Fruit fly (Drosophila melanogaster) whole organism, embryonic: ENCODE results near the gene spg.

ENCODE experiments used
- Ada2b ChIP-seq: fragments of 200-800 bp; sonication (Bioruptor generic); IDR thresholded peaks from 2 replicates; pipeline ENCODE4 v1.3.6; 2022; ENCODE audit warnings: missing biosample characterization, missing genetic modification characterization
- B-H2 ChIP-seq: fragments of 200-800 bp; sonication (Bioruptor generic); optimal IDR thresholded peaks from 2 replicates; lab custom pipeline; 2018; ENCODE audit warnings: missing biosample characterization, mild to moderate bottlenecking, missing genetic modification characterization
- CG10462 ChIP-seq: fragments of 200-800 bp; sonication (Bioruptor generic); optimal IDR thresholded peaks from 2 replicates; lab custom pipeline; 2016; ENCODE audit warnings: missing biosample characterization, missing genetic modification characterization
- CG10543 ChIP-seq: fragments of 200-800 bp; sonication (Bioruptor generic); optimal IDR thresholded peaks from 3 replicates; lab custom pipeline; 2017; ENCODE audit warnings: missing biosample characterization, mild to moderate bottlenecking, missing genetic modification characterization, moderate library complexity
- CG11456 ChIP-seq: fragments of 200-800 bp; sonication (Bioruptor generic); IDR thresholded peaks from 3 replicates; pipeline ENCODE4 v1.3.6; 2022; ENCODE audit warnings: missing biosample characterization, missing genetic modification characterization
- CG12155 ChIP-seq: fragments of 200-800 bp; sonication (Bioruptor generic); optimal IDR thresholded peaks from 3 replicates; lab custom pipeline; 2016; ENCODE audit warnings: missing biosample characterization, missing genetic modification characterization
- CG12659 ChIP-seq: fragments of 200-800 bp; sonication (Bioruptor generic); optimal IDR thresholded peaks from 3 replicates; lab custom pipeline; 2017; ENCODE audit warnings: mild to moderate bottlenecking, missing biosample characterization, missing genetic modification reagents, missing genetic modification characterization
- CG14710 ChIP-seq: fragments of 200-800 bp; sonication (Bioruptor generic); optimal IDR thresholded peaks from 3 replicates; lab custom pipeline; 2019; ENCODE audit warnings: missing biosample characterization, mild to moderate bottlenecking, missing genetic modification characterization, moderate library complexity
- CG16815 ChIP-seq: fragments of 200-800 bp; sonication (Bioruptor generic); optimal IDR thresholded peaks from 3 replicates; lab custom pipeline; 2017; ENCODE audit warnings: missing biosample characterization, mild to moderate bottlenecking, missing genetic modification characterization
- CG17328 ChIP-seq: fragments of 200-800 bp; sonication (Bioruptor generic); IDR thresholded peaks from 2 replicates; pipeline ENCODE4 v1.3.6; 2022; ENCODE audit warnings: missing biosample characterization, missing genetic modification characterization
- CG17359 ChIP-seq: fragments of 200-800 bp; sonication (Bioruptor generic); optimal IDR thresholded peaks from 3 replicates; lab custom pipeline; 2018; ENCODE audit warnings: missing biosample characterization, mild to moderate bottlenecking, missing genetic modification characterization, moderate library complexity
- CG2120 ChIP-seq: fragments of 200-800 bp; sonication (Bioruptor generic); optimal IDR thresholded peaks from 3 replicates; lab custom pipeline; 2016; ENCODE audit warnings: missing biosample characterization, missing genetic modification characterization
- CG2202 ChIP-seq: fragments of 200-800 bp; sonication (Bioruptor generic); optimal IDR thresholded peaks from 2 replicates; lab custom pipeline; 2018; ENCODE audit warnings: missing biosample characterization, mild to moderate bottlenecking, missing genetic modification characterization
- CG2678 ChIP-seq: fragments of 200-800 bp; sonication (Bioruptor generic); optimal IDR thresholded peaks from 3 replicates; lab custom pipeline; 2019; ENCODE audit warnings: missing biosample characterization, mild to moderate bottlenecking, missing genetic modification characterization, moderate library complexity
- CG30020 ChIP-seq: fragments of 200-800 bp; optimal IDR thresholded peaks from 2 replicates; lab custom pipeline; 2019; ENCODE audit warnings: missing biosample characterization, mild to moderate bottlenecking, missing genetic modification characterization, moderate library complexity
- CG32767 ChIP-seq: fragments of 200-800 bp; sonication (Bioruptor generic); IDR thresholded peaks from 2 replicates; pipeline ENCODE4 v1.3.6; 2022; ENCODE audit warnings: missing biosample characterization, missing genetic modification characterization
- CG3407 ChIP-seq: fragments of 200-800 bp; sonication (Bioruptor generic); optimal IDR thresholded peaks from 2 replicates; lab custom pipeline; 2018; ENCODE audit warnings: missing biosample characterization, mild to moderate bottlenecking, missing genetic modification characterization
- CG34224 ChIP-seq: fragments of 200-800 bp; sonication (Bioruptor generic); IDR thresholded peaks from 3 replicates; pipeline ENCODE4 v1.3.6; 2022; ENCODE audit warnings: missing biosample characterization, missing genetic modification characterization; ENCODE audit not compliant: partially characterized antibody
- CG4730 ChIP-seq: fragments of 200-800 bp; sonication (Bioruptor generic); IDR thresholded peaks from 2 replicates; pipeline ENCODE4 v1.3.6; 2022; ENCODE audit warnings: missing biosample characterization, missing genetic modification characterization
- CG6272 ChIP-seq: fragments of 200-800 bp; sonication (Bioruptor generic); IDR thresholded peaks from 2 replicates; pipeline ENCODE4 v1.3.6; 2022; ENCODE audit warnings: missing biosample characterization, missing genetic modification characterization
- CG6654 ChIP-seq: fragments of 200-800 bp; sonication (Bioruptor generic); optimal IDR thresholded peaks from 2 replicates; lab custom pipeline; 2017; ENCODE audit warnings: missing biosample characterization, mild to moderate bottlenecking, missing genetic modification characterization
- CG7745 ChIP-seq: fragments of 200-800 bp; sonication (Bioruptor generic); optimal IDR thresholded peaks from 2 replicates; lab custom pipeline; 2018; ENCODE audit warnings: missing biosample characterization, mild to moderate bottlenecking, missing genetic modification characterization, moderate library complexity
- CG7839 ChIP-seq: fragments of 200-800 bp; sonication (Bioruptor generic); optimal IDR thresholded peaks from 3 replicates; lab custom pipeline; 2018; ENCODE audit warnings: missing biosample characterization, mild to moderate bottlenecking, missing genetic modification characterization, moderate library complexity
- CG8281 ChIP-seq: fragments of 200-800 bp; sonication (Bioruptor generic); optimal IDR thresholded peaks from 2 replicates; lab custom pipeline; 2018; ENCODE audit warnings: missing biosample characterization, mild to moderate bottlenecking, missing genetic modification characterization, moderate library complexity
- CG8478 ChIP-seq: fragments of >200 bp; optimal IDR thresholded peaks from 2 replicates; lab custom pipeline; 2018
- CTCF ChIP-seq: fragments of 200-800 bp; sonication (Bioruptor generic); optimal IDR thresholded peaks from 2 replicates; lab custom pipeline; 2017; ENCODE audit warnings: missing biosample characterization, mild to moderate bottlenecking, missing genetic modification characterization, moderate library complexity
- CkIIα-i1 ChIP-seq: fragments of 200-800 bp; sonication (Bioruptor generic); IDR thresholded peaks from 2 replicates; pipeline ENCODE4 v1.3.6; 2022; ENCODE audit warnings: missing biosample characterization, missing genetic modification characterization
- Fer3 ChIP-seq: fragments of 200-800 bp; sonication (Bioruptor generic); optimal IDR thresholded peaks from 2 replicates; lab custom pipeline; 2018; ENCODE audit warnings: missing biosample characterization, mild to moderate bottlenecking, missing genetic modification characterization, moderate library complexity
- HHEX ChIP-seq: fragments of 200-800 bp; sonication (Bioruptor generic); optimal IDR thresholded peaks from 3 replicates; lab custom pipeline; 2017; ENCODE audit warnings: missing biosample characterization, mild to moderate bottlenecking, missing genetic modification characterization, missing genetic modification reagents
- HLH3B ChIP-seq: fragments of 200-800 bp; sonication (Bioruptor generic); IDR thresholded peaks from 2 replicates; pipeline ENCODE4 v1.3.6; 2022; ENCODE audit warnings: missing biosample characterization, missing genetic modification characterization
- Hand ChIP-seq: fragments of 200-800 bp; sonication (Bioruptor generic); optimal IDR thresholded peaks from 2 replicates; lab custom pipeline; 2017; ENCODE audit warnings: mild to moderate bottlenecking, missing biosample characterization, missing genetic modification reagents, missing genetic modification characterization
- Hey ChIP-seq: fragments of 200-800 bp; sonication (Bioruptor generic); optimal IDR thresholded peaks from 3 replicates; lab custom pipeline; 2018; ENCODE audit warnings: missing biosample characterization, mild to moderate bottlenecking, missing genetic modification characterization
- Hmx ChIP-seq: fragments of 200-800 bp; sonication (Bioruptor generic); optimal IDR thresholded peaks from 2 replicates; lab custom pipeline; 2016; ENCODE audit warnings: missing biosample characterization, missing genetic modification characterization
- Jarid2 ChIP-seq: fragments of 200-800 bp; sonication (Bioruptor generic); optimal IDR thresholded peaks from 3 replicates; lab custom pipeline; 2017; ENCODE audit warnings: mild to moderate bottlenecking, missing biosample characterization, missing genetic modification reagents, missing genetic modification characterization
- Oaz ChIP-seq: fragments of 200-800 bp; sonication (Bioruptor generic); IDR thresholded peaks from 2 replicates; pipeline ENCODE4 v1.3.6; 2022; ENCODE audit warnings: missing biosample characterization, missing genetic modification characterization
- Pdp1 ChIP-seq, 2 experiments: fragments of 200-800 bp; sonication (Bioruptor generic); optimal IDR thresholded peaks; 3 replicates each; lab custom pipeline; 2016; ENCODE audit warnings: missing biosample characterization in 2 of 2, missing genetic modification characterization in 2 of 2, mild to moderate bottlenecking in 1 of 2, moderate library complexity in 1 of 2
- Spps ChIP-seq: fragments of 200-800 bp; sonication (Bioruptor generic); optimal IDR thresholded peaks from 2 replicates; lab custom pipeline; 2018; ENCODE audit warnings: missing biosample characterization, mild to moderate bottlenecking, missing genetic modification characterization
- Xrp1 ChIP-seq: fragments of 200-800 bp; sonication (Bioruptor generic); IDR thresholded peaks from 2 replicates; pipeline ENCODE4 v1.3.6; 2022; ENCODE audit warnings: missing biosample characterization, missing genetic modification characterization
- ab ChIP-seq: fragments of 200-800 bp; sonication (Bioruptor generic); optimal IDR thresholded peaks from 2 replicates; lab custom pipeline; 2016; ENCODE audit warnings: missing biosample characterization, missing genetic modification characterization
- br ChIP-seq: fragments of >200 bp; optimal IDR thresholded peaks from 2 replicates; lab custom pipeline; 2017
- disco-r ChIP-seq: fragments of 200-800 bp; sonication (Bioruptor generic); optimal IDR thresholded peaks from 2 replicates; lab custom pipeline; 2016; ENCODE audit warnings: missing biosample characterization, missing genetic modification characterization
- dysf ChIP-seq: fragments of 200-800 bp; sonication (Bioruptor generic); IDR thresholded peaks from 3 replicates; pipeline ENCODE4 v1.3.6; 2022; ENCODE audit warnings: missing biosample characterization, missing genetic modification characterization
- ems ChIP-seq: fragments of 200-800 bp; sonication (Bioruptor generic); optimal IDR thresholded peaks from 3 replicates; lab custom pipeline; 2016; ENCODE audit warnings: missing biosample characterization, missing genetic modification characterization
- ewg ChIP-seq: fragments of 200-800 bp; sonication (Bioruptor generic); optimal IDR thresholded peaks from 3 replicates; lab custom pipeline; 2017; ENCODE audit warnings: mild to moderate bottlenecking, missing biosample characterization, missing genetic modification reagents, missing genetic modification characterization
- mirr ChIP-seq: fragments of 200-800 bp; sonication (Bioruptor generic); optimal IDR thresholded peaks from 3 replicates; lab custom pipeline; 2018; ENCODE audit warnings: missing biosample characterization, mild to moderate bottlenecking, missing genetic modification characterization
- nerfin-1 ChIP-seq: fragments of 200-800 bp; sonication (Bioruptor generic); optimal IDR thresholded peaks from 3 replicates; lab custom pipeline; 2019; ENCODE audit warnings: missing biosample characterization, mild to moderate bottlenecking, missing genetic modification characterization, moderate library complexity
- schlank ChIP-seq: fragments of 200-800 bp; sonication (Bioruptor generic); optimal IDR thresholded peaks from 2 replicates; lab custom pipeline; 2018; ENCODE audit warnings: missing biosample characterization, mild to moderate bottlenecking, missing genetic modification characterization
- sens ChIP-seq: fragments of 200-800 bp; sonication (Bioruptor generic); peaks from one replicate; lab custom pipeline; 2016; ENCODE audit warnings: missing biosample characterization, missing genetic modification characterization
- sim ChIP-seq: fragments of 200-800 bp; sonication (Bioruptor generic); IDR thresholded peaks from 2 replicates; pipeline ENCODE4 v1.3.6; 2022; ENCODE audit warnings: missing biosample characterization, missing genetic modification characterization
- slp2 ChIP-seq: fragments of 200-800 bp; sonication (Bioruptor generic); optimal IDR thresholded peaks from 2 replicates; lab custom pipeline; 2016; ENCODE audit warnings: missing biosample characterization, missing genetic modification characterization
- sna ChIP-seq: fragments of 200-800 bp; sonication (Bioruptor generic); IDR thresholded peaks from 2 replicates; pipeline ENCODE4 v1.3.6; 2022; ENCODE audit warnings: missing biosample characterization, missing genetic modification characterization; ENCODE audit not compliant: partially characterized antibody
- tin ChIP-seq: fragments of 200-800 bp; sonication (Bioruptor generic); optimal IDR thresholded peaks from 3 replicates; lab custom pipeline; 2016; ENCODE audit warnings: missing biosample characterization, missing genetic modification characterization

The spg gene

dm6 chr3R:28911758-28912157, 66.7 kb downstream of the spg start (continued):
- peak; percentile 7 for TF ChIP-seq schlank
- TF ChIP-seq Pdp1 (GFP tag; optimal IDR thresholded peaks at IDR 0.05; lab: Kevin White, UChicago): peak; percentile 58 to 60
- TF ChIP-seq B-H2: no peak
- no peak for TF ChIP-seq CG8281
- no peak for TF ChIP-seq mirr
- TF ChIP-seq CG6654 (GFP tag; lab: Kevin White, UChicago): peak; percentile 36
- TF ChIP-seq CTCF (GFP tag; lab: Kevin White, UChicago): no peak
- peak; percentile 76 for TF ChIP-seq CG32767
- TF ChIP-seq Ada2b (GFP tag; lab: Robert Waterston, UW): peak; percentile 75; the same call in 1 of the 2 replicates
- TF ChIP-seq CG12155 (GFP tag; lab: Kevin White, UChicago): peak; percentile 64
- peak; percentile 41 for TF ChIP-seq CG2202 (tag; lab: Kevin White, UChicago)
- TF ChIP-seq ewg (GFP tag; lab: Kevin White, UChicago): peak; percentile 60
- TF ChIP-seq Xrp1 (GFP tag; lab: Robert Waterston, UW): peak; percentile 83
- TF ChIP-seq CG14710: peak; percentile 15
- no peak for TF ChIP-seq nerfin-1 (tag; lab: Kevin White, UChicago)
- TF ChIP-seq CG7745 (tag; lab: Kevin White, UChicago): no peak
- no peak for TF ChIP-seq br
- peak; percentile 65 for TF ChIP-seq CG12659 (GFP tag; lab: Kevin White, UChicago)
- peak; percentile 33 for TF ChIP-seq disco-r
- peak; percentile 86 for TF ChIP-seq CG17328 (GFP tag; lab: Robert Waterston, UW)
- 0 out of 3 replicates have a peak, but pooled peaks have one; percentile 15 for TF ChIP-seq CG34224 (GFP tag; lab: Robert Waterston, UW)
- TF ChIP-seq sim (GFP tag; lab: Robert Waterston, UW): peak; percentile 74
- peak; percentile 81 for TF ChIP-seq CG17359 (tag; lab: Kevin White, UChicago)
- TF ChIP-seq ems (GFP tag; lab: Kevin White, UChicago): peak; percentile 67
- peak; percentile 49 for TF ChIP-seq CG10462 (GFP tag; lab: Kevin White, UChicago)
- no peak for TF ChIP-seq Spps (tag; lab: Kevin White, UChicago)
- TF ChIP-seq HHEX (GFP tag; lab: Kevin White, UChicago): peak; percentile 51
- no peak for TF ChIP-seq CG10543 (GFP tag; lab: Kevin White, UChicago)
- TF ChIP-seq Hey (tag; lab: Kevin White, UChicago): no peak
- TF ChIP-seq CG2678 (tag; lab: Kevin White, UChicago): no peak
- peak; percentile 71 for TF ChIP-seq tin
- TF ChIP-seq CG11456 (GFP tag; lab: Robert Waterston, UW): peak; percentile 84
- TF ChIP-seq Hmx: no peak
- TF ChIP-seq slp2: peak; percentile 40
- TF ChIP-seq CkIIα-i1: no peak
- no peak for TF ChIP-seq sna (GFP tag; lab: Robert Waterston, UW)
- TF ChIP-seq dysf (GFP tag; lab: Robert Waterston, UW): peak; percentile 88
- peak; percentile 20; the same call in 1 of the 2 replicates for TF ChIP-seq Oaz
- TF ChIP-seq Hand (GFP tag; lab: Kevin White, UChicago): no peak
- peak; percentile 97 for TF ChIP-seq sens (GFP tag; lab: Kevin White, UChicago)
- peak; percentile 65 for TF ChIP-seq CG4730 (GFP tag; lab: Robert Waterston, UW)
- TF ChIP-seq Fer3 (tag; lab: Kevin White, UChicago): peak; percentile 55
- peak; percentile 48 for TF ChIP-seq CG3407 (GFP tag; lab: Kevin White, UChicago)
- TF ChIP-seq HLH3B (GFP tag; lab: Robert Waterston, UW): peak; percentile 81
- TF ChIP-seq CG7839 (tag; lab: Kevin White, UChicago): peak; percentile 82
- TF ChIP-seq CG16815: peak; percentile 48
- TF ChIP-seq Jarid2 (GFP tag; lab: Kevin White, UChicago): peak; percentile 17
- TF ChIP-seq CG8478 (lab: Kevin White, UChicago): no peak
- TF ChIP-seq CG6272 (GFP tag; lab: Robert Waterston, UW): peak; percentile 72
- TF ChIP-seq CG2120 (GFP tag; lab: Kevin White, UChicago): peak; percentile 77
- no peak for TF ChIP-seq CG30020 (tag; lab: Kevin White, UChicago)
- peak; percentile 39 for TF ChIP-seq ab
